Fruit fly (Drosophila melanogaster): Measurements from ENCODE around the gene Mcm10.

The Mcm10 gene

dm6 chr2L:21158554-21158953, 21.2 kb upstream of the Mcm10 start, which contains the start of the genes Coq3 and Pld3 (continued):
- peak; percentile 75 for TF ChIP-seq Usf (GFP tag; optimal IDR thresholded peaks at IDR 0.05)
- TF ChIP-seq CG8359 (GFP tag; optimal IDR thresholded peaks at IDR 0.05; ENCODE audit: borderline replicate concordance), result peak; percentile 64
- no peak for TF ChIP-seq gt (GFP tag; IDR thresholded peaks at IDR 0.05)
- TF ChIP-seq dati (GFP tag; IDR thresholded peaks at IDR 0.05), result peak; percentile 71
- peak; percentile 57 for TF ChIP-seq CG12299 (tag; optimal IDR thresholded peaks at IDR 0.05)
- TF ChIP-seq MESR4 (GFP tag; optimal IDR thresholded peaks at IDR 0.05), result peak; percentile 16
- peak; percentile 66 for TF ChIP-seq kay (GFP tag; optimal IDR thresholded peaks at IDR 0.05)
- no peak for TF ChIP-seq Dll (GFP tag; IDR thresholded peaks at IDR 0.05; ENCODE audit: partially characterized antibody)
- TF ChIP-seq MTF-1 (GFP tag; optimal IDR thresholded peaks at IDR 0.05; ENCODE audit: borderline replicate concordance), result peak; percentile 32
- peak; percentile 76 for TF ChIP-seq Oli (tag; optimal IDR thresholded peaks at IDR 0.05)
- peak; percentile 73 for TF ChIP-seq CG32772 (GFP tag; IDR thresholded peaks at IDR 0.05)
- no peak for TF ChIP-seq sna (GFP tag; IDR thresholded peaks at IDR 0.05; ENCODE audit: partially characterized antibody)
- peak; percentile 89 for TF ChIP-seq HmgZ (tag; optimal IDR thresholded peaks at IDR 0.05)
- TF ChIP-seq CG16813 (GFP tag; IDR thresholded peaks at IDR 0.05; ENCODE audit: partially characterized antibody), result no peak
- TF ChIP-seq Abd-B (GFP tag; optimal IDR thresholded peaks at IDR 0.05), result peak; percentile 60
- peak; percentile 55 to 66 for TF ChIP-seq Pdp1 (GFP tag; optimal IDR thresholded peaks at IDR 0.05)
- peak; percentile 81 for TF ChIP-seq MBD-R2 (GFP tag; IDR thresholded peaks at IDR 0.05)
- peak; percentile 75 for TF ChIP-seq gro (GFP tag; optimal IDR thresholded peaks at IDR 0.05)
- TF ChIP-seq B-H1 (GFP tag; IDR thresholded peaks at IDR 0.05), result peak; percentile 61; the same call in 2 of the 3 replicates
- no peak for TF ChIP-seq CG17568 (GFP tag; optimal IDR thresholded peaks at IDR 0.05)
- TF ChIP-seq pfk (GFP tag; optimal IDR thresholded peaks at IDR 0.05), result peak; percentile 94
- peak; percentile 72; the same call in 1 of the 2 replicates for TF ChIP-seq CG11247 (GFP tag; IDR thresholded peaks at IDR 0.05)
- peak; percentile 65 for TF ChIP-seq CG1529 (GFP tag; optimal IDR thresholded peaks at IDR 0.05)
- no peak for TF ChIP-seq sqz (GFP tag; optimal IDR thresholded peaks at IDR 0.05)
- TF ChIP-seq CG10959 (GFP tag; IDR thresholded peaks at IDR 0.05), result peak; percentile 46
- peak; percentile 1 for TF ChIP-seq CG9876 (GFP tag; optimal IDR thresholded peaks at IDR 0.05)
- no peak for TF ChIP-seq wor (GFP tag; IDR thresholded peaks at IDR 0.05)
- peak; percentile 89 for TF ChIP-seq CG17359 (tag; optimal IDR thresholded peaks at IDR 0.05)
- TF ChIP-seq chif (GFP tag; optimal IDR thresholded peaks at IDR 0.05), result peak; percentile 49 to 60
- TF ChIP-seq ranshi (GFP tag; IDR thresholded peaks at IDR 0.05), result peak; percentile 79
- TF ChIP-seq CG14050 (GFP tag; IDR thresholded peaks at IDR 0.05), result peak; percentile 63
- peak; percentile 81 for TF ChIP-seq CG10209 (GFP tag; optimal IDR thresholded peaks at IDR 0.05)
- TF ChIP-seq stc (GFP tag; IDR thresholded peaks at IDR 0.05), result peak; percentile 69; the same call in 1 of the 2 replicates
- peak; percentile 86 for TF ChIP-seq dmrt99B (tag; optimal IDR thresholded peaks at IDR 0.05)
- TF ChIP-seq sisA (GFP tag; IDR thresholded peaks at IDR 0.05), result peak; percentile 76
- TF ChIP-seq crc (GFP tag; optimal IDR thresholded peaks at IDR 0.05), result peak; percentile 38
- TF ChIP-seq CG11696 (GFP tag; IDR thresholded peaks at IDR 0.05), result peak; percentile 66; the same call in 1 of the 2 replicates
- TF ChIP-seq CG16863 (GFP tag; optimal IDR thresholded peaks at IDR 0.05), result peak; percentile 54
- TF ChIP-seq CG16815 (GFP tag; optimal IDR thresholded peaks at IDR 0.05), result peak; percentile 73
- TF ChIP-seq slou (GFP tag; optimal IDR thresholded peaks at IDR 0.05), result peak; percentile 77
- no peak for TF ChIP-seq CG11560 (tag; IDR thresholded peaks at IDR 0.05)
- TF ChIP-seq CG3407 (GFP tag; optimal IDR thresholded peaks at IDR 0.05), result peak; percentile 18
- TF ChIP-seq CG10267 (tag; optimal IDR thresholded peaks at IDR 0.05), result peak; percentile 74
- TF ChIP-seq CG6854 (GFP tag; optimal IDR thresholded peaks at IDR 0.05), result peak; percentile 55
- TF ChIP-seq cad (GFP tag; optimal IDR thresholded peaks at IDR 0.05), result no peak
- TF ChIP-seq CG10543 (GFP tag; optimal IDR thresholded peaks at IDR 0.05), result peak; percentile 65
- TF ChIP-seq fd96Cb (tag; optimal IDR thresholded peaks at IDR 0.05), result peak; percentile 76
- TF ChIP-seq CG33557 (GFP tag; optimal IDR thresholded peaks at IDR 0.05), result peak; percentile 54
- no peak for TF ChIP-seq sd (tag; optimal IDR thresholded peaks at IDR 0.05)
- TF ChIP-seq CG1603 (tag; optimal IDR thresholded peaks at IDR 0.05), result peak; percentile 75
